Fruit fly (Drosophila melanogaster): Measurements from ENCODE around the gene Ythdc1.
A peak's percentile ranks its signal among the peaks of the same experiment; 100 is the strongest.

The Ythdc1 gene

dm6 chr3L:3394854-3395723 lies 21.1 kb upstream of the Ythdc1 start:
- TF ChIP-seq tj (GFP tag; optimal IDR thresholded peaks at IDR 0.05) (peak; percentile 39), bab1 (GFP tag; optimal IDR thresholded peaks at IDR 0.05) (no peak)

- TF ChIP-seq tj (GFP tag; optimal IDR thresholded peaks at IDR 0.05) (no peak), CG1620 (GFP tag; optimal IDR thresholded peaks at IDR 0.05) (no peak), ovo (GFP tag; optimal IDR thresholded peaks at IDR 0.05) (no peak), cnc (optimal IDR thresholded peaks at IDR 0.05) (no peak), CG7101 (tag; optimal IDR thresholded peaks at IDR 0.05) (no peak)
Measured at dm6 chr3L:3393951-3394834, 20.2 kb upstream of the Ythdc1 start.

dm6 chr3L:3391871-3392270 lies 17.9 kb upstream of the Ythdc1 start:
- TF ChIP-seq CG7101 (tag; optimal IDR thresholded peaks at IDR 0.05), result no peak
- no peak for TF ChIP-seq CG5204 (GFP tag; optimal IDR thresholded peaks at IDR 0.05)
- TF ChIP-seq CG7045 (GFP tag; optimal IDR thresholded peaks at IDR 0.05), result no peak
- TF ChIP-seq cic (GFP tag; optimal IDR thresholded peaks at IDR 0.05), result no peak
- TF ChIP-seq cnc (optimal IDR thresholded peaks at IDR 0.05), result no peak
- no peak for TF ChIP-seq CG11617 (GFP tag; optimal IDR thresholded peaks at IDR 0.05)
- TF ChIP-seq Crg-1 (GFP tag; optimal IDR thresholded peaks at IDR 0.05), result no peak
- TF ChIP-seq Hr96 (GFP tag; optimal IDR thresholded peaks at IDR 0.05), result no peak
- no peak for TF ChIP-seq tj (GFP tag; optimal IDR thresholded peaks at IDR 0.05)
- no peak for TF ChIP-seq CG12768 (GFP tag; optimal IDR thresholded peaks at IDR 0.05)
- no peak for TF ChIP-seq Clk (GFP tag; optimal IDR thresholded peaks at IDR 0.05)
- no peak for TF ChIP-seq Mnt (GFP tag; optimal IDR thresholded peaks at IDR 0.05)
- TF ChIP-seq CG1620 (GFP tag; optimal IDR thresholded peaks at IDR 0.05), result no peak
- no peak for TF ChIP-seq toe (GFP tag; optimal IDR thresholded peaks at IDR 0.05)
- no peak for TF ChIP-seq kay (GFP tag; ENCODE audit: borderline replicate concordance)
- TF ChIP-seq pad (GFP tag; optimal IDR thresholded peaks at IDR 0.05), result no peak
- no peak for TF ChIP-seq CG33017 (tag; optimal IDR thresholded peaks at IDR 0.05)
- no peak for TF ChIP-seq bab1 (GFP tag; optimal IDR thresholded peaks at IDR 0.05)
- TF ChIP-seq ovo (GFP tag; optimal IDR thresholded peaks at IDR 0.05), result no peak

dm6 chr3L:3390525-3390924 lies 16.6 kb upstream of the Ythdc1 start:
- TF ChIP-seq kay (GFP tag; ENCODE audit: borderline replicate concordance), result no peak
- no peak for TF ChIP-seq CG1620 (GFP tag; optimal IDR thresholded peaks at IDR 0.05)
- TF ChIP-seq Clk (GFP tag; optimal IDR thresholded peaks at IDR 0.05), result no peak
- no peak for TF ChIP-seq pad (GFP tag; optimal IDR thresholded peaks at IDR 0.05)
- TF ChIP-seq CG11617 (GFP tag; optimal IDR thresholded peaks at IDR 0.05), result no peak
- no peak for TF ChIP-seq cic (GFP tag; optimal IDR thresholded peaks at IDR 0.05)
- TF ChIP-seq CG5204 (GFP tag; optimal IDR thresholded peaks at IDR 0.05), result no peak
- no peak for TF ChIP-seq toe (GFP tag; optimal IDR thresholded peaks at IDR 0.05)
- no peak for TF ChIP-seq CG12768 (GFP tag; optimal IDR thresholded peaks at IDR 0.05)
- TF ChIP-seq ovo (GFP tag; optimal IDR thresholded peaks at IDR 0.05), result no peak
- TF ChIP-seq CG14711 (tag; optimal IDR thresholded peaks at IDR 0.05), result no peak
- no peak for TF ChIP-seq bab1 (GFP tag; optimal IDR thresholded peaks at IDR 0.05)
- no peak for TF ChIP-seq Crg-1 (GFP tag; optimal IDR thresholded peaks at IDR 0.05)
- TF ChIP-seq Mnt (GFP tag; optimal IDR thresholded peaks at IDR 0.05), result no peak

dm6 chr3L:3389666-3390059 lies 15.7 kb upstream of the Ythdc1 start:
- TF ChIP-seq CG14711 (tag; optimal IDR thresholded peaks at IDR 0.05), result no peak
- TF ChIP-seq CG7045 (GFP tag; optimal IDR thresholded peaks at IDR 0.05), result no peak
- TF ChIP-seq cic (GFP tag; optimal IDR thresholded peaks at IDR 0.05), result no peak

dm6 chr3L:3388708-3389665 lies 15.0 kb upstream of the Ythdc1 start:
- TF ChIP-seq toe (GFP tag; optimal IDR thresholded peaks at IDR 0.05), result no peak
- no peak for TF ChIP-seq CG12768 (GFP tag; optimal IDR thresholded peaks at IDR 0.05)
- no peak for TF ChIP-seq CG33017 (tag; optimal IDR thresholded peaks at IDR 0.05)
- no peak for TF ChIP-seq CG14711 (tag; optimal IDR thresholded peaks at IDR 0.05)
- no peak for TF ChIP-seq cic (GFP tag; optimal IDR thresholded peaks at IDR 0.05)
- TF ChIP-seq cnc (optimal IDR thresholded peaks at IDR 0.05), result no peak
- no peak for TF ChIP-seq pad (GFP tag; optimal IDR thresholded peaks at IDR 0.05)
- TF ChIP-seq bab1 (GFP tag; optimal IDR thresholded peaks at IDR 0.05), result no peak
- no peak for TF ChIP-seq CG11617 (GFP tag; optimal IDR thresholded peaks at IDR 0.05)
- no peak for TF ChIP-seq Clk (GFP tag; optimal IDR thresholded peaks at IDR 0.05)
- TF ChIP-seq Crg-1 (GFP tag; optimal IDR thresholded peaks at IDR 0.05), result no peak
- no peak for TF ChIP-seq ovo (GFP tag; optimal IDR thresholded peaks at IDR 0.05)
- no peak for TF ChIP-seq Hr96 (GFP tag; optimal IDR thresholded peaks at IDR 0.05)
- no peak for TF ChIP-seq tj (GFP tag; optimal IDR thresholded peaks at IDR 0.05)
- TF ChIP-seq CG1620 (GFP tag; optimal IDR thresholded peaks at IDR 0.05), result no peak
- no peak for TF ChIP-seq kay (GFP tag; ENCODE audit: borderline replicate concordance)

Measured in whole organism, adult.